Worm (Caenorhabditis elegans) whole organism, L4 larva: ENCODE data around the gene ndus-8.
A peak's percentile ranks its signal among the peaks of the same experiment; 100 is the strongest.

Experiments used
- ZK546.5 ChIP-seq, 2 experiments: sonication (generic microtip); optimal IDR thresholded peaks; 2 replicates each; lab custom pipeline; 2017; ENCODE audit warnings: missing biosample characterization in 2 of 2, missing genetic modification characterization in 2 of 2
- aha-1 ChIP-seq: fragments of 150-350 bp; peaks from one replicate; lab custom pipeline; 2014; ENCODE audit warnings: missing biosample characterization, missing genetic modification characterization
- aly-2 ChIP-seq: sonication (generic microtip); optimal IDR thresholded peaks from 2 replicates; lab custom pipeline; 2018; ENCODE audit warnings: missing biosample characterization, missing genetic modification characterization
- ceh-32 ChIP-seq: sonication (generic microtip); optimal IDR thresholded peaks from 2 replicates; lab custom pipeline; 2016; ENCODE audit warnings: mild to moderate bottlenecking, missing genetic modification characterization, missing compliant biosample characterization; ENCODE audit not compliant: poor library complexity
- ceh-62 ChIP-seq: sonication (generic microtip); optimal IDR thresholded peaks from 2 replicates; lab custom pipeline; 2017; ENCODE audit warnings: missing biosample characterization, missing genetic modification characterization
- ceh-82 ChIP-seq: sonication (generic microtip); optimal IDR thresholded peaks from 2 replicates; lab custom pipeline; 2017; ENCODE audit warnings: missing biosample characterization, missing genetic modification characterization
- ces-1 ChIP-seq: fragments of 150-350 bp; sonication (generic microtip); optimal IDR thresholded peaks from 4 replicates; lab custom pipeline; 2014; ENCODE audit warnings: missing biosample characterization, missing genetic modification reagents, missing genetic modification characterization
- daf-16 ChIP-seq, 3 experiments: sonication (generic microtip); optimal IDR thresholded peaks; 2 replicates each; lab custom pipeline; 2016 to 2017; ENCODE audit warnings: missing genetic modification characterization in 3 of 3, missing genetic modification reagents in 3 of 3, mild to moderate bottlenecking in 2 of 3, missing compliant biosample characterization in 2 of 3, missing biosample characterization in 1 of 3, moderate library complexity in 1 of 3
- dmd-8 ChIP-seq: fragments of 200-800 bp; sonication (Bioruptor generic); IDR thresholded peaks from 2 replicates; pipeline ENCODE4 v1.3.6; 2022; ENCODE audit warnings: missing genetic modification characterization, missing compliant biosample characterization
- egl-43 ChIP-seq: fragments of 200-800 bp; sonication (Bioruptor generic); IDR thresholded peaks from 2 replicates; pipeline ENCODE4 v1.3.6; 2022; ENCODE audit warnings: missing genetic modification reagents, missing genetic modification characterization, missing compliant biosample characterization
- fkh-10 ChIP-seq: fragments of 150-350 bp; optimal IDR thresholded peaks from 2 replicates; lab custom pipeline; 2014; ENCODE audit warnings: missing biosample characterization, missing genetic modification reagents, missing genetic modification characterization
- lin-1 ChIP-seq: fragments of 200-800 bp; sonication (Bioruptor generic); IDR thresholded peaks from 2 replicates; pipeline ENCODE4 v1.3.6; 2022; ENCODE audit warnings: missing genetic modification reagents, missing genetic modification characterization, missing compliant biosample characterization
- lsy-2 ChIP-seq, 2 experiments: fragments of 150-350 bp in 1 of 2; sonication (generic microtip) in 1 of 2; optimal IDR thresholded peaks; 2 replicates each; lab custom pipeline; 2014 to 2017; ENCODE audit warnings: missing biosample characterization in 2 of 2, missing genetic modification characterization in 2 of 2
- madf-9 ChIP-seq: fragments of 200-800 bp; sonication (Bioruptor generic); conservative IDR thresholded peaks from 2 replicates; pipeline ENCODE4 v1.3.6; 2022; ENCODE audit warnings: missing genetic modification reagents, missing genetic modification characterization, missing compliant biosample characterization
- mdl-1 ChIP-seq, 2 experiments: fragments of 150-350 bp in 1 of 2; sonication (generic microtip) in 1 of 2; optimal IDR thresholded peaks; 2 replicates each; lab custom pipeline; 2014 to 2017; ENCODE audit warnings: missing biosample characterization in 2 of 2, missing genetic modification characterization in 2 of 2
- mes-2 ChIP-seq: sonication (generic microtip); optimal IDR thresholded peaks from 2 replicates; lab custom pipeline; 2016; ENCODE audit warnings: missing genotype, mild to moderate bottlenecking, missing genetic modification characterization, missing compliant biosample characterization; ENCODE audit not compliant: poor library complexity, severe bottlenecking
- nhr-25 ChIP-seq: sonication (generic microtip); optimal IDR thresholded peaks from 2 replicates; lab custom pipeline; 2017; ENCODE audit warnings: missing genetic modification characterization, mild to moderate bottlenecking, missing compliant biosample characterization, antibody characterized with exemption, moderate library complexity, borderline replicate concordance; ENCODE audit not compliant: insufficient read depth
- nhr-42 ChIP-seq: fragments of 200-800 bp; sonication (Bioruptor generic); IDR thresholded peaks from 2 replicates; pipeline ENCODE4 v1.3.6; 2022; ENCODE audit warnings: missing genetic modification characterization, missing compliant biosample characterization
- nhr-6 ChIP-seq: fragments of 150-350 bp; optimal IDR thresholded peaks from 2 replicates; lab custom pipeline; 2014; ENCODE audit warnings: missing biosample characterization, missing genetic modification characterization
- snpc-1.2 ChIP-seq: fragments of 200-800 bp; sonication (Bioruptor generic); IDR thresholded peaks from 2 replicates; pipeline ENCODE4 v1.3.6; 2022; ENCODE audit warnings: missing genetic modification reagents, missing genetic modification characterization, missing compliant biosample characterization
- tag-97 ChIP-seq: fragments of 200-800 bp; sonication (Bioruptor generic); IDR thresholded peaks from 2 replicates; pipeline ENCODE4 v1.3.6; 2022; ENCODE audit warnings: missing genetic modification characterization, missing compliant biosample characterization
- unc-39 ChIP-seq: sonication (generic microtip); optimal IDR thresholded peaks from 2 replicates; lab custom pipeline; 2017; ENCODE audit warnings: missing biosample characterization, missing genetic modification characterization
- unc-62 ChIP-seq, 3 experiments: fragments of 150-350 bp in 1 of 3; sonication (generic microtip); optimal IDR thresholded peaks in 2 of 3; peaks in 1 of 3; 1 replicate in 1 of 3; 2 replicates in 2 of 3; lab custom pipeline; 2014 to 2017; ENCODE audit warnings: missing biosample characterization in 3 of 3, missing genetic modification characterization in 3 of 3, missing genetic modification reagents in 3 of 3, missing genotype in 1 of 3
- zfp-2 ChIP-seq: sonication (generic microtip); optimal IDR thresholded peaks from 2 replicates; lab custom pipeline; 2016; ENCODE audit warnings: mild to moderate bottlenecking, missing genetic modification characterization, missing compliant biosample characterization
- zip-11 ChIP-seq: fragments of 200-800 bp; sonication (Bioruptor generic); IDR thresholded peaks from 2 replicates; pipeline ENCODE4 v1.3.6; 2022; ENCODE audit warnings: missing genetic modification characterization, missing compliant biosample characterization
- zip-2 ChIP-seq: fragments of 150-350 bp; optimal IDR thresholded peaks from 2 replicates; lab custom pipeline; 2014; ENCODE audit warnings: missing biosample characterization, missing genetic modification characterization
- ztf-7 ChIP-seq: fragments of 150-350 bp; optimal IDR thresholded peaks from 2 replicates; lab custom pipeline; 2014; ENCODE audit warnings: missing biosample characterization, missing genetic modification characterization

Gene ndus-8

ce11 chrIII:7253669-7254068 lies 19.7 kb upstream of the ndus-8 start:
- no peak for TF ChIP-seq madf-9 (GFP tag; lab: Robert Waterston, UW)
- TF ChIP-seq fkh-10 (GFP tag; lab: Kevin White, UChicago) = peak; percentile 91
- TF ChIP-seq ces-1 (GFP tag; lab: Kevin White, UChicago) = peak; percentile 80

- no peak for TF ChIP-seq egl-43 (GFP tag; lab: Robert Waterston, UW)
- peak in 1 of 2 experiments; percentile 44 for TF ChIP-seq unc-62 (GFP tag; optimal IDR thresholded peaks at IDR 0.05 in 1 of 2; lab: Kevin White, UChicago)
- no peak for TF ChIP-seq unc-62 (tag; optimal IDR thresholded peaks at IDR 0.05; lab: Kevin White, UChicago)
- no peak for TF ChIP-seq ceh-82 (tag; lab: Kevin White, UChicago)
These were observed 13.7 kb upstream of the ndus-8 start, which contains the start of gene zmp-6 for ce11 chrIII:7247740-7248139. TSS of gene zmp-6 (minus strand) at chrIII:7247840.

DNA sequence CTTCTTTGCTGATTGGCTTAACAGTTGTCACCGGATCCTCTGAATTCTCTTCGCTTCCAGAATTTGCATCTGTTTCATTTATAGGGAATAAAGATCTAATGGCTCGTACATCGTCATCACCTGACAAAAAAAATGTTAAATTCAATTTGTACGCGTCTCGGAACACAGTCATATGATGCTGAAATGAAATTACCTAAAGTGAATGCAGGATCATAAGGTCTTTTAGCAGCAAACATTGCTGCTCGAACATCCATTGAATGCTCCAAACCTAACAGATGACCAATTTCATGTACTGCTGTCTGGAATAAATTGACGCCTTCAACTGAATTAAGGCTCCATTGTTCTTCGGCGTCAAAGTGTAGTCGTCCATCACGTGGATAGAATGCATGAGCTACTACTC lies 12.4 kb upstream of the ndus-8 start:
- TF ChIP-seq daf-16 (GFP tag; optimal IDR thresholded peaks at IDR 0.05; lab: Kevin White, UChicago) = no peak
- TF ChIP-seq daf-16 (tag; optimal IDR thresholded peaks at IDR 0.05; lab: Kevin White, UChicago) = no peak
- peak; percentile 59 for TF ChIP-seq ces-1 (GFP tag; lab: Kevin White, UChicago)
- peak; percentile 64 for TF ChIP-seq fkh-10 (GFP tag; lab: Kevin White, UChicago)

- TF ChIP-seq dmd-8 (GFP tag; lab: Robert Waterston, UW) (no peak), aha-1 (tag; lab: Kevin White, UChicago) (peak; percentile 52), lsy-2 (tag; optimal IDR thresholded peaks at IDR 0.05; lab: Kevin White, UChicago) (no peak), zip-11 (GFP tag; lab: Robert Waterston, UW) (no peak), nhr-42 (GFP tag; lab: Robert Waterston, UW) (no peak), snpc-1.2 (GFP tag; lab: Robert Waterston, UW) (no peak), zfp-2 (tag; lab: Kevin White, UChicago) (no peak)
These were observed 9.0 kb upstream of the ndus-8 start, which contains the start of gene osm-10 for ce11 chrIII:7242988-7243387. TSS of gene osm-10 (plus strand) at chrIII:7243280.

DNA sequence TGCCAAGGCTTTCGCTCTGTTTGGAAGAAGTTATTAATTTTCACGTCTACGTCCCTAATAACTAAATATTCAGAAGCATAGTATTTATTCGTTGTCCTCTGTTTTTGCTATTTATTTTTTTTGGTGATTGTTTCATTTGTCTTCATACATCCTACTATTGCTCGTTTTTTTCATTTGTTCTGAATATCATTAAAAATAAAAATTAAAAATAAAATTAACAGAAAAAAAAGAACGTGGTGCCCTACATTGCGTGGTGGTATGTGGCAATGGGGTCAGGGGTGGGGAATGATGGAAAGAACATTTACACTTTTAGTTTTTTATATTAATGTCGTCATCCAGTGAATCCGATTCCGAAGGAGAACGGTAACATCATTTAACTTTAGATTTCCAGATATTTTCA lies 7.1 kb upstream of the ndus-8 start, which contains the start of gene ztf-31:
Gene ztf-31 (plus strand): TSS at position 301 of the 400 bp plus-strand sequence.
- TF ChIP-seq mes-2 (tag; lab: Kevin White, UChicago) = no peak
- TF ChIP-seq mdl-1 (tag; optimal IDR thresholded peaks at IDR 0.05; lab: Kevin White, UChicago) = no peak
- TF ChIP-seq unc-39 (tag; lab: Kevin White, UChicago) = no peak
- no peak for TF ChIP-seq tag-97 (GFP tag; lab: Robert Waterston, UW)
- no peak for TF ChIP-seq ceh-82 (tag; lab: Kevin White, UChicago)
- no peak for TF ChIP-seq ztf-7
- TF ChIP-seq aly-2 (tag; lab: Kevin White, UChicago) = no peak
- no peak for TF ChIP-seq ceh-32 (tag; lab: Kevin White, UChicago)
- TF ChIP-seq lin-1 (GFP tag; lab: Robert Waterston, UW) = no peak
- TF ChIP-seq ceh-62 (tag; lab: Kevin White, UChicago) = no peak
- TF ChIP-seq nhr-6 (tag; lab: Kevin White, UChicago) = no peak

ce11 chrIII:7239416-7239815 lies 5.4 kb upstream of the ndus-8 start:
- peak in 1 of 2 experiments; percentile 90 for TF ChIP-seq unc-62 (GFP tag; optimal IDR thresholded peaks at IDR 0.05 in 1 of 2; lab: Kevin White, UChicago)
- TF ChIP-seq unc-62 (tag; optimal IDR thresholded peaks at IDR 0.05; lab: Kevin White, UChicago) = no peak
- TF ChIP-seq ZK546.5 (tag; optimal IDR thresholded peaks at IDR 0.05; lab: Kevin White, UChicago) = no peak

DNA sequence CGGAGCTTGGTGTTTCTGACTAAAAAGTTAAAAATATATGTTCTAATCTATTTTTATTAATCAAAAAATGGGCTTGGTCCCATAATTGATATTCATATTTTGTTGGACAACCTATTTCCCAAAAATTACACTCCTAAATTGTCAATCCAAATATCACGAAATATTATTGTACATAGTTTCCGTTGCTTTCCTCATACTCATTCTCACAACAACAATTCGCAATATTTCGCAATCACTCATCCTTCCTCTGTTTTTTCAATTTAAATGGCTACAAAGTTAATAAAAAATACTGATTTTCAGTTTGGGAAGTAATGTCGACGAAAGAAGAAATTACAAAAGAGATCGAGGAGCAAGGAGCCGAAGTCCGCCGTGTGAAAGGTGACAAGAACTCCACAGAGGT lies 4.7 kb upstream of the ndus-8 start, which contains the start of gene pars-1:
Gene pars-1 (plus strand): TSS at position 301 of the 400 bp plus-strand sequence.
- TF ChIP-seq nhr-25 (tag; lab: Kevin White, UChicago) (no peak), zip-2 (tag; lab: Kevin White, UChicago) (peak; percentile 46)
- TF ChIP-seq, all 104 proteins: peak for 1
